In genomic region chrX:1611653-1612319, dm6 we compare ENCODE assay signal across 5 fruit fly cellular contexts.
A peak's percentile ranks its signal among the peaks of the same experiment; 100 is the strongest.
TF ChIP-seq lines count a peak whose summit lies in the region.

No protein-coding gene starts in this region.

- no peak for TF ChIP-seq CTCF in whole organism, embryonic (GFP tag; optimal IDR thresholded peaks at IDR 0.05; lab: Kevin White, UChicago)

TF ChIP-seq in whole organism, adult, 20 proteins besides CTCF, POLR2A, EP300 and RAD21:
- TF ChIP-seq tj (GFP tag; optimal IDR thresholded peaks at IDR 0.05; lab: Kevin White, UChicago) (peak; percentile 70), CG33017 (tag; optimal IDR thresholded peaks at IDR 0.05; lab: Kevin White, UChicago) (no peak), toe (GFP tag; optimal IDR thresholded peaks at IDR 0.05; lab: Kevin White, UChicago) (no peak), CG14711 (tag; optimal IDR thresholded peaks at IDR 0.05; lab: Kevin White, UChicago) (no peak)

TF ChIP-seq in whole organism, embryonic, 481 proteins besides CTCF, POLR2A, EP300 and RAD21:
- TF ChIP-seq corto (GFP tag; optimal IDR thresholded peaks at IDR 0.05; lab: Kevin White, UChicago) (peak; percentile 27), Doc3 (GFP tag; IDR thresholded peaks at IDR 0.05; lab: Robert Waterston, UW; ENCODE audit: partially characterized antibody) (no peak), lbe (GFP tag; optimal IDR thresholded peaks at IDR 0.05; lab: Kevin White, UChicago) (peak; percentile 40), CG7745 (tag; optimal IDR thresholded peaks at IDR 0.05; lab: Kevin White, UChicago) (no peak), nom (GFP tag; optimal IDR thresholded peaks at IDR 0.05; lab: Kevin White, UChicago) (peak; percentile 83)

TF ChIP-seq in whole organism, prepupa, 60 proteins besides CTCF, POLR2A, EP300 and RAD21 (continues in another document):
- TF ChIP-seq Eip78C (GFP tag; lab: Kevin White, UChicago) (peak; percentile 81), Hr39 (GFP tag; optimal IDR thresholded peaks at IDR 0.05; lab: Kevin White, UChicago) (no peak), Eip75B (GFP tag; optimal IDR thresholded peaks at IDR 0.05; lab: Kevin White, UChicago) (no peak), achi (GFP tag; optimal IDR thresholded peaks at IDR 0.05; lab: Kevin White, UChicago) (peak; percentile 34), Met (GFP tag; optimal IDR thresholded peaks at IDR 0.05; lab: Kevin White, UChicago) (peak; percentile 28), CG16779 (tag; optimal IDR thresholded peaks at IDR 0.05; lab: Kevin White, UChicago) (peak; percentile 56), Blimp-1 (GFP tag; optimal IDR thresholded peaks at IDR 0.05; lab: Kevin White, UChicago) (peak; percentile 37), CG34406 (GFP tag; optimal IDR thresholded peaks at IDR 0.05; lab: Kevin White, UChicago) (peak; percentile 60), CG8632 (GFP tag; optimal IDR thresholded peaks at IDR 0.05; lab: Kevin White, UChicago) (peak; percentile 57), Sox102F (GFP tag; optimal IDR thresholded peaks at IDR 0.05; lab: Kevin White, UChicago) (peak; percentile 44), Smox (GFP tag; optimal IDR thresholded peaks at IDR 0.05; lab: Kevin White, UChicago) (peak; percentile 1), CG9139 (GFP tag; optimal IDR thresholded peaks at IDR 0.05; lab: Kevin White, UChicago) (peak; percentile 58), CG10669 (GFP tag; optimal IDR thresholded peaks at IDR 0.05; lab: Kevin White, UChicago) (peak; percentile 34), Eip93F (GFP tag; optimal IDR thresholded peaks at IDR 0.05; lab: Kevin White, UChicago) (peak; percentile 59), CG6163 (GFP tag; IDR thresholded peaks at IDR 0.05; lab: Robert Waterston, UW) (peak; percentile 59; the same call in 2 of the 3 replicates), Ets96B (tag; optimal IDR thresholded peaks at IDR 0.05; lab: Kevin White, UChicago) (peak; percentile 24), CG6792 (GFP tag; optimal IDR thresholded peaks at IDR 0.05; lab: Kevin White, UChicago) (peak; percentile 35), OdsH (GFP tag; optimal IDR thresholded peaks at IDR 0.05; lab: Kevin White, UChicago) (no peak), ss (GFP tag; optimal IDR thresholded peaks at IDR 0.05; lab: Kevin White, UChicago) (peak; percentile 49 to 73), CG11762 (GFP tag; optimal IDR thresholded peaks at IDR 0.05; lab: Kevin White, UChicago; ENCODE audit: insufficient read depth) (peak; percentile 21), Hr38 (GFP tag; optimal IDR thresholded peaks at IDR 0.05; lab: Kevin White, UChicago) (no peak), Gug (GFP tag; IDR thresholded peaks at IDR 0.05; lab: Robert Waterston, UW) (no peak), vri (GFP tag; optimal IDR thresholded peaks at IDR 0.05; lab: Kevin White, UChicago) (peak; percentile 81), net (GFP tag; optimal IDR thresholded peaks at IDR 0.05; lab: Kevin White, UChicago) (peak; percentile 19), Sox14 (GFP tag; optimal IDR thresholded peaks at IDR 0.05; lab: Kevin White, UChicago) (no peak), CG3032 (tag; optimal IDR thresholded peaks at IDR 0.05; lab: Kevin White, UChicago) (peak; percentile 7), CG6854 (GFP tag; optimal IDR thresholded peaks at IDR 0.05; lab: Kevin White, UChicago) (peak; percentile 72)

TF ChIP-seq in whole organism, pupa, 21 proteins besides CTCF, POLR2A, EP300 and RAD21:
- no peak for TF ChIP-seq rn (GFP tag; IDR thresholded peaks at IDR 0.05; lab: Robert Waterston, UW)
- peak; percentile 18 for TF ChIP-seq CG8159 (tag; optimal IDR thresholded peaks at IDR 0.05; lab: Kevin White, UChicago)
- peak; percentile 53 for TF ChIP-seq Pif1A (GFP tag; optimal IDR thresholded peaks at IDR 0.05; lab: Kevin White, UChicago)
- TF ChIP-seq fd96Ca (GFP tag; IDR thresholded peaks at IDR 0.05; lab: Robert Waterston, UW), result no peak
- TF ChIP-seq CG14655 (GFP tag; optimal IDR thresholded peaks at IDR 0.05; lab: Kevin White, UChicago), result no peak
- peak; percentile 53 for TF ChIP-seq gl (tag; optimal IDR thresholded peaks at IDR 0.05; lab: Kevin White, UChicago)
- TF ChIP-seq CG4496 (GFP tag; IDR thresholded peaks at IDR 0.05; lab: Robert Waterston, UW), result no peak
- TF ChIP-seq CG32121 (GFP tag; IDR thresholded peaks at IDR 0.05; lab: Robert Waterston, UW), result no peak
- no peak for TF ChIP-seq CG34367 (tag; optimal IDR thresholded peaks at IDR 0.05; lab: Kevin White, UChicago)
- TF ChIP-seq CG15710 (tag; optimal IDR thresholded peaks at IDR 0.05; lab: Kevin White, UChicago), result peak; percentile 19
- TF ChIP-seq EcR (GFP tag; optimal IDR thresholded peaks at IDR 0.05; lab: Kevin White, UChicago), result peak; percentile 18
- peak; percentile 36 for TF ChIP-seq Pif1B (GFP tag; optimal IDR thresholded peaks at IDR 0.05; lab: Kevin White, UChicago)
- no peak for TF ChIP-seq CG9948 (tag; optimal IDR thresholded peaks at IDR 0.05; lab: Kevin White, UChicago)
- TF ChIP-seq D1 (tag; optimal IDR thresholded peaks at IDR 0.05; lab: Kevin White, UChicago), result no peak
- no peak for TF ChIP-seq Ets98B (GFP tag; IDR thresholded peaks at IDR 0.05; lab: Robert Waterston, UW)
- TF ChIP-seq CG13204 (GFP tag; optimal IDR thresholded peaks at IDR 0.05; lab: Kevin White, UChicago), result peak; percentile 24
- no peak for TF ChIP-seq CG10348 (GFP tag; IDR thresholded peaks at IDR 0.05; lab: Robert Waterston, UW)
- TF ChIP-seq CG12605 (GFP tag; IDR thresholded peaks at IDR 0.05; lab: Robert Waterston, UW), result no peak
- no peak for TF ChIP-seq CG17806 (tag; optimal IDR thresholded peaks at IDR 0.05; lab: Kevin White, UChicago)
- peak; percentile 67 for TF ChIP-seq Snoo (tag; optimal IDR thresholded peaks at IDR 0.05; lab: Kevin White, UChicago)
- no peak for TF ChIP-seq CG8301 (tag; optimal IDR thresholded peaks at IDR 0.05; lab: Kevin White, UChicago)
TF ChIP-seq in whole organism, pupa: peak in this region for 8.

TF ChIP-seq in whole organism, wandering third instar larva, 38 proteins besides CTCF, POLR2A, EP300 and RAD21:
- TF ChIP-seq br (GFP tag; optimal IDR thresholded peaks at IDR 0.05; lab: Kevin White, UChicago), result no peak
- no peak for TF ChIP-seq jim (GFP tag; optimal IDR thresholded peaks at IDR 0.05; lab: Kevin White, UChicago)
- TF ChIP-seq dsf (GFP tag; optimal IDR thresholded peaks at IDR 0.05; lab: Kevin White, UChicago; ENCODE audit: borderline replicate concordance), result no peak
- TF ChIP-seq Dif (GFP tag; optimal IDR thresholded peaks at IDR 0.05; lab: Kevin White, UChicago; ENCODE audit: partially characterized antibody), result no peak
- peak; percentile 39 for TF ChIP-seq Jra (GFP tag; optimal IDR thresholded peaks at IDR 0.05; lab: Kevin White, UChicago)
- no peak for TF ChIP-seq Dfd (GFP tag; optimal IDR thresholded peaks at IDR 0.05; lab: Kevin White, UChicago)
- TF ChIP-seq tai (GFP tag; optimal IDR thresholded peaks at IDR 0.05; lab: Kevin White, UChicago), result peak; percentile 30
- no peak for TF ChIP-seq ey (GFP tag; optimal IDR thresholded peaks at IDR 0.05; lab: Kevin White, UChicago)
- TF ChIP-seq usp (GFP tag; optimal IDR thresholded peaks at IDR 0.05; lab: Kevin White, UChicago), result no peak
- TF ChIP-seq Mio (GFP tag; optimal IDR thresholded peaks at IDR 0.05; lab: Kevin White, UChicago), result peak; percentile 23
- TF ChIP-seq woc (GFP tag; optimal IDR thresholded peaks at IDR 0.05; lab: Kevin White, UChicago), result no peak
- no peak for TF ChIP-seq Vsx2 (GFP tag; optimal IDR thresholded peaks at IDR 0.05; lab: Kevin White, UChicago; ENCODE audit: partially characterized antibody)
- TF ChIP-seq foxo (GFP tag; optimal IDR thresholded peaks at IDR 0.05; lab: Kevin White, UChicago), result no peak
- TF ChIP-seq dmrt93B (GFP tag; optimal IDR thresholded peaks at IDR 0.05; lab: Kevin White, UChicago), result no peak
- peak; percentile 4 for TF ChIP-seq Hr83 (GFP tag; optimal IDR thresholded peaks at IDR 0.05; lab: Kevin White, UChicago; ENCODE audit: poor library complexity, severe bottlenecking)
- TF ChIP-seq Myc (optimal IDR thresholded peaks at IDR 0.05; lab: Kevin White, UChicago), result no peak
- TF ChIP-seq N (GFP tag; optimal IDR thresholded peaks at IDR 0.05; lab: Kevin White, UChicago), result peak; percentile 75
- TF ChIP-seq lola (GFP tag; optimal IDR thresholded peaks at IDR 0.05; lab: Kevin White, UChicago), result no peak
- TF ChIP-seq dl (GFP tag; optimal IDR thresholded peaks at IDR 0.05; lab: Kevin White, UChicago; ENCODE audit: insufficient read depth in 1 of 2, partially characterized antibody in 2 of 2), result no peak
- TF ChIP-seq OdsH (GFP tag; optimal IDR thresholded peaks at IDR 0.05; lab: Kevin White, UChicago), result no peak
- peak; percentile 23 for TF ChIP-seq h (GFP tag; optimal IDR thresholded peaks at IDR 0.05; lab: Kevin White, UChicago)
- peak; percentile 18 for TF ChIP-seq brk (GFP tag; optimal IDR thresholded peaks at IDR 0.05; lab: Kevin White, UChicago)
- TF ChIP-seq pan (optimal IDR thresholded peaks at IDR 0.05; lab: Kevin White, UChicago), result no peak
- peak; percentile 10 for TF ChIP-seq rgr (GFP tag; optimal IDR thresholded peaks at IDR 0.05; lab: Kevin White, UChicago)
- TF ChIP-seq CrebA (GFP tag; optimal IDR thresholded peaks at IDR 0.05; lab: Kevin White, UChicago; ENCODE audit: borderline replicate concordance), result peak; percentile 82
- TF ChIP-seq CG9705 (GFP tag; optimal IDR thresholded peaks at IDR 0.05; lab: Kevin White, UChicago), result no peak
- peak; percentile 40 for TF ChIP-seq psq (GFP tag; optimal IDR thresholded peaks at IDR 0.05; lab: Kevin White, UChicago)
- TF ChIP-seq Sp1 (GFP tag; optimal IDR thresholded peaks at IDR 0.05; lab: Kevin White, UChicago), result peak; percentile 79
- no peak for TF ChIP-seq HLH106 (tag; optimal IDR thresholded peaks at IDR 0.05; lab: Kevin White, UChicago)
- no peak for TF ChIP-seq sv (GFP tag; optimal IDR thresholded peaks at IDR 0.05; lab: Kevin White, UChicago)
- TF ChIP-seq Abd-B (GFP tag; optimal IDR thresholded peaks at IDR 0.05; lab: Kevin White, UChicago), result no peak
- peak; percentile 27 for TF ChIP-seq fru (GFP tag; optimal IDR thresholded peaks at IDR 0.05; lab: Kevin White, UChicago)
- no peak for TF ChIP-seq Hr78 (GFP tag; optimal IDR thresholded peaks at IDR 0.05; lab: Kevin White, UChicago)
- peak; percentile 8 for TF ChIP-seq Hnf4 (GFP tag; optimal IDR thresholded peaks at IDR 0.05; lab: Kevin White, UChicago)
- peak; percentile 60 for TF ChIP-seq Rel (GFP tag; optimal IDR thresholded peaks at IDR 0.05; lab: Kevin White, UChicago)
- TF ChIP-seq Rel (tag; optimal IDR thresholded peaks at IDR 0.05; lab: Kevin White, UChicago), result peak; percentile 99
- no peak for TF ChIP-seq sage (GFP tag; optimal IDR thresholded peaks at IDR 0.05; lab: Kevin White, UChicago)
- TF ChIP-seq GATAd (GFP tag; optimal IDR thresholded peaks at IDR 0.05; lab: Kevin White, UChicago), result no peak
- TF ChIP-seq CG32264 (GFP tag; optimal IDR thresholded peaks at IDR 0.05; lab: Kevin White, UChicago), result peak; percentile 18
